Worm (Caenorhabditis elegans): ENCODE results near the gene C01B9.1.

The C01B9.1 gene

DNA sequence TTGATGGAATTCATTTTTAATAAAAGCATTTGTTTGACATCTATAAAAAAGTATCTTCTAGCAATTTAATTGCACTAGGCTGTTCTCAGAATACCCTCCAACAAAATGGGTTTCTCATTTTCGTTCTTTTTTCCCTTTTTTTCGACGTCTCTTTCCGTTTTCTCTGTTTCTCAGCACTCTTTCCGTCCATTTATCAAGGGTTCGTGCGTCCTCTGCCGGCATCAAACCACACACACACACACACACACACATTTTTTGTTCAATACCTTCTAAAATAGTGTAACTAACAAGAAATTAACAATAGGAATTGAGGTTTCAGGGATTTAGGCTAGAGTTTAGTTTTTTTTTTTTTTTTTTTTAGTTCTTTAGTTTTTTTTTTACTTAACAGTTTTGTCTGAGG lies 15.1 kb upstream of the C01B9.1 start:
- TF ChIP-seq dmd-4 (tag; optimal IDR thresholded peaks at IDR 0.05), result no peak
- TF ChIP-seq mdl-1 (tag; optimal IDR thresholded peaks at IDR 0.05), result no peak
- no peak for TF ChIP-seq ceh-82 (tag; optimal IDR thresholded peaks at IDR 0.05)
- TF ChIP-seq mab-5 (tag; optimal IDR thresholded peaks at IDR 0.05), result no peak
- TF ChIP-seq blmp-1 (tag; optimal IDR thresholded peaks at IDR 0.05; ENCODE audit: insufficient read depth), result no peak
- TF ChIP-seq nhr-129 (tag; optimal IDR thresholded peaks at IDR 0.05), result no peak
- TF ChIP-seq fos-1 (tag; optimal IDR thresholded peaks at IDR 0.05), result no peak
- no peak for TF ChIP-seq skn-1 (tag; optimal IDR thresholded peaks at IDR 0.05)
- no peak for TF ChIP-seq nhr-237 (tag; optimal IDR thresholded peaks at IDR 0.05)
- TF ChIP-seq mbf-1 (tag; optimal IDR thresholded peaks at IDR 0.05), result no peak
- no peak for TF ChIP-seq aly-2 (tag; optimal IDR thresholded peaks at IDR 0.05)
- no peak for TF ChIP-seq elt-1 (tag; optimal IDR thresholded peaks at IDR 0.05)
- no peak for TF ChIP-seq nhr-10 (tag; optimal IDR thresholded peaks at IDR 0.05)
- TF ChIP-seq zag-1 (tag; optimal IDR thresholded peaks at IDR 0.05), result peak; percentile 35
- no peak for TF ChIP-seq peb-1 (tag; optimal IDR thresholded peaks at IDR 0.05)
- TF ChIP-seq unc-39 (tag; optimal IDR thresholded peaks at IDR 0.05), result no peak
- peak; percentile 46 for TF ChIP-seq C34F6.9 (tag; optimal IDR thresholded peaks at IDR 0.05)
- no peak for TF ChIP-seq ama-1 (optimal IDR thresholded peaks at IDR 0.05)
- TF ChIP-seq ceh-16 (tag; optimal IDR thresholded peaks at IDR 0.05), result no peak
- no peak for TF ChIP-seq lin-39 (tag; optimal IDR thresholded peaks at IDR 0.05)
- no peak for TF ChIP-seq ztf-11 (tag; optimal IDR thresholded peaks at IDR 0.05)
- no peak for TF ChIP-seq Y55F3AM.14 (GFP tag; optimal IDR thresholded peaks at IDR 0.05)
- no peak for TF ChIP-seq nhr-12 (tag; optimal IDR thresholded peaks at IDR 0.05)
- no peak for TF ChIP-seq nhr-77 (tag; optimal IDR thresholded peaks at IDR 0.05)
- no peak for TF ChIP-seq ztf-1 (GFP tag; conservative IDR thresholded peaks at IDR 0.05)
- no peak for TF ChIP-seq alr-1 (tag; optimal IDR thresholded peaks at IDR 0.05)
- no peak for TF ChIP-seq gmeb-1 (tag; optimal IDR thresholded peaks at IDR 0.05)
- TF ChIP-seq lin-13 (GFP tag; optimal IDR thresholded peaks at IDR 0.05), result no peak
- peak; percentile 20 for TF ChIP-seq nhr-25 (tag; optimal IDR thresholded peaks at IDR 0.05)
- no peak for TF ChIP-seq egl-27 (tag; optimal IDR thresholded peaks at IDR 0.05)
- peak; percentile 1 for TF ChIP-seq sma-9 (GFP tag; optimal IDR thresholded peaks at IDR 0.05)
- no peak for TF ChIP-seq sma-9 (tag; optimal IDR thresholded peaks at IDR 0.05)
- peak in 1 of 2 experiments; percentile 38 for TF ChIP-seq lsy-2 (tag; optimal IDR thresholded peaks at IDR 0.05)
- no peak for TF ChIP-seq snpc-4 (tag; optimal IDR thresholded peaks at IDR 0.05)
- TF ChIP-seq nhr-11 (tag; optimal IDR thresholded peaks at IDR 0.05), result no peak
- no peak for TF ChIP-seq elt-3 (tag; optimal IDR thresholded peaks at IDR 0.05)
- no peak for TF ChIP-seq sma-3 (GFP tag; optimal IDR thresholded peaks at IDR 0.05)
- TF ChIP-seq lin-11 (tag; optimal IDR thresholded peaks at IDR 0.05), result no peak
- TF ChIP-seq ztf-4 (tag; optimal IDR thresholded peaks at IDR 0.05), result no peak
- no peak for TF ChIP-seq crh-2 (tag; optimal IDR thresholded peaks at IDR 0.05)
- peak; percentile 35 for TF ChIP-seq unc-55 (GFP tag; optimal IDR thresholded peaks at IDR 0.05)
- TF ChIP-seq sem-4 (tag; optimal IDR thresholded peaks at IDR 0.05), result peak; percentile 7

ce11 chrII:13758108-13758507 lies 13.3 kb upstream of the C01B9.1 start, which contains the start of gene arrd-13:
Gene arrd-13, plus strand, starts transcription at chrII:13758408.
- TF ChIP-seq ztf-1 (GFP tag; conservative IDR thresholded peaks at IDR 0.05) (no peak), Y55F3AM.14 (GFP tag; optimal IDR thresholded peaks at IDR 0.05) (no peak), peb-1 (tag; optimal IDR thresholded peaks at IDR 0.05) (no peak), nhr-23 (tag; optimal IDR thresholded peaks at IDR 0.05) (no peak), unc-39 (tag; optimal IDR thresholded peaks at IDR 0.05) (no peak), nhr-11 (tag; optimal IDR thresholded peaks at IDR 0.05) (no peak), alr-1 (tag; optimal IDR thresholded peaks at IDR 0.05) (no peak), ceh-16 (tag; optimal IDR thresholded peaks at IDR 0.05) (no peak), sem-4 (tag; optimal IDR thresholded peaks at IDR 0.05) (no peak), lsy-2 (tag; optimal IDR thresholded peaks at IDR 0.05) (no peak), egl-27 (tag; optimal IDR thresholded peaks at IDR 0.05) (no peak), blmp-1 (tag; optimal IDR thresholded peaks at IDR 0.05; ENCODE audit: insufficient read depth) (no peak)

DNA sequence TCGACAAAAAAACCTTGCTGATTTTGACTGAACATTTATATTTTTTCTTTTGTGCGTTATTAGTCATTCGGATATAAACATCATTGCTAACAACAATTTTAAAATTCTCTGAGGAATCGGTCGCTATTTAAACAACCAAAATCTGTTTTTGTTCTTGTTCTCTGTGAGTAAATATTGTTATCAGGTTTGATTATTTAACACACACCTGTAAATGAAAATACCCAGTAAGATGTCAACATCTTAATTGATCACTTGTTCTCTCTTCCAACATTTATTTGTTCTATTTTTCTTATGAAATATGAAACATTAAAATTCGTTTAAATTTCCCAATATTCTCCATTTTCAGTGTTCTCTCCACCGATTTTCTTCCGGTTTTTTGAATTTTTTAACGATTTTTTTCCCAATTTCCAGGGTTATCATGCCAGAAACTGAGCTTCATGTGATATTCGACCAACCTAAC lies 8.3 kb upstream of the C01B9.1 start, which contains the start of gene arrd-11:
Gene arrd-11, plus strand, starts transcription at position 410 of the 460 bp plus-strand sequence.
- no peak for TF ChIP-seq crh-2 (tag; optimal IDR thresholded peaks at IDR 0.05)
- no peak for TF ChIP-seq ZK546.5 (tag; optimal IDR thresholded peaks at IDR 0.05)
- TF ChIP-seq lin-39 (tag; optimal IDR thresholded peaks at IDR 0.05), result no peak
- no peak for TF ChIP-seq peb-1 (tag; optimal IDR thresholded peaks at IDR 0.05)
- no peak for TF ChIP-seq unc-55 (GFP tag; optimal IDR thresholded peaks at IDR 0.05)
- TF ChIP-seq mab-5 (tag; optimal IDR thresholded peaks at IDR 0.05), result no peak
- no peak for TF ChIP-seq nhr-10 (tag; optimal IDR thresholded peaks at IDR 0.05)
- TF ChIP-seq gmeb-1 (tag; optimal IDR thresholded peaks at IDR 0.05), result no peak
- no peak for TF ChIP-seq nhr-25 (tag; optimal IDR thresholded peaks at IDR 0.05)
- no peak for TF ChIP-seq elt-1 (tag; optimal IDR thresholded peaks at IDR 0.05)
- TF ChIP-seq nhr-6 (tag; optimal IDR thresholded peaks at IDR 0.05), result no peak
- TF ChIP-seq ceh-82 (tag; optimal IDR thresholded peaks at IDR 0.05), result no peak
- no peak for TF ChIP-seq aly-2 (tag; optimal IDR thresholded peaks at IDR 0.05)
- TF ChIP-seq C34F6.9 (tag; optimal IDR thresholded peaks at IDR 0.05), result no peak
- no peak for TF ChIP-seq nhr-129 (tag; optimal IDR thresholded peaks at IDR 0.05)
